Fruit fly (Drosophila melanogaster) whole organism, pupa: ENCODE results near the gene Cby.

Source experiments
- CG10348 ChIP-seq: fragments of 200-800 bp; sonication (Bioruptor generic); IDR thresholded peaks from 2 replicates; pipeline ENCODE4 v1.3.6; 2022; ENCODE audit warnings: missing biosample characterization, missing genetic modification characterization
- CG14655 ChIP-seq: fragments of 200-800 bp; sonication (Bioruptor generic); optimal IDR thresholded peaks from 3 replicates; lab custom pipeline; 2017; ENCODE audit warnings: mild to moderate bottlenecking, missing biosample characterization, missing genetic modification reagents, missing genetic modification characterization
- CG8159 ChIP-seq: fragments of 200-800 bp; sonication (Bioruptor generic); optimal IDR thresholded peaks from 3 replicates; lab custom pipeline; 2018; ENCODE audit warnings: missing biosample characterization, mild to moderate bottlenecking, missing genetic modification characterization, moderate library complexity
- D1 ChIP-seq: fragments of 200-800 bp; sonication (Bioruptor generic); optimal IDR thresholded peaks from 2 replicates; lab custom pipeline; 2018; ENCODE audit warnings: missing biosample characterization, mild to moderate bottlenecking, missing genetic modification characterization, moderate library complexity
- Pif1A ChIP-seq: fragments of 200-800 bp; sonication (Bioruptor generic); optimal IDR thresholded peaks from 3 replicates; lab custom pipeline; 2016; ENCODE audit warnings: missing biosample characterization, missing genetic modification characterization
- fd96Ca ChIP-seq: fragments of 200-800 bp; sonication (Bioruptor generic); IDR thresholded peaks from 3 replicates; pipeline ENCODE4 v1.3.6; 2022; ENCODE audit warnings: missing biosample characterization, missing genetic modification characterization

DNA sequence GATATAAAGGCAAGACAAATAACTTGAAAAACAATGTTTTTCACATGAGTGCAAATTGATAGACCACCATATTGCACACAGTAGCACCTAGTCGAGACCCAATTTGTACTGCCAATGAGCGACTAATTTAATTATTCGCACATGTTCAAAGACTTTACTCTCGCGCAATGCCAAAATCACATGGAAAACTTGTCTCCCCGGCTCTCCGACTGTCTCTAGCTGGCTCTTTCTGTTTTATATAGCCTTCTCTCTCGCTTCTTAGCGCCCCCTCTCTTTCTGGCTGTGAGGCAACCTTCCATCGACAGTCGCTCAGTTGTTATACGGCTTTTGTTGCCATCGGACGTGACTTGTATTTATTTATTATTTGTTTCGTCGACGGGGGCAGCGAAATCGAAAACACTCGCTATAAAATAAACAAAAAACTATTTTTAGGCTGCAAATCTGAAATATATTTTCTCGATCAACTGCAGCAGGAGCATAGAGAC lies 7.2 kb downstream of the Cby start, which contains the start of gene CG6656:
- TF ChIP-seq CG8159 (tag; lab: Kevin White, UChicago) (peak; percentile 28), CG10348 (GFP tag; lab: Robert Waterston, UW) (no peak), D1 (tag; lab: Kevin White, UChicago) (no peak), fd96Ca (GFP tag; lab: Robert Waterston, UW) (peak; percentile 45; the same call in 1 of the 3 replicates), Pif1A (GFP tag; lab: Kevin White, UChicago) (peak; percentile 29), CG14655 (GFP tag; lab: Kevin White, UChicago) (no peak)
